Worm (Caenorhabditis elegans) whole organism, young adult: Measurements from ENCODE around the gene srbc-62.
"Not testable (repeated sequence)": the region's sequence is repeated elsewhere in the genome, so short reads cannot be mapped to it uniquely, and the experiment has no call there.

Experiments used
- B0261.1 ChIP-seq: sonication (generic microtip); optimal IDR thresholded peaks from 2 replicates; lab custom pipeline; 2016; ENCODE audit warnings: mild to moderate bottlenecking, missing genetic modification characterization, moderate library complexity, missing compliant biosample characterization
- F37B4.10 ChIP-seq: fragments of 200-800 bp; sonication (Bioruptor generic); IDR thresholded peaks from 2 replicates; pipeline ENCODE4 v1.3.6; 2022; ENCODE audit warnings: missing genetic modification characterization, missing compliant biosample characterization
- F57C9.4 ChIP-seq: sonication (generic microtip); optimal IDR thresholded peaks from 2 replicates; lab custom pipeline; 2017; ENCODE audit warnings: mild to moderate bottlenecking, missing genetic modification characterization, missing compliant biosample characterization
- K11D2.4 ChIP-seq: fragments of 200-800 bp; sonication (Bioruptor generic); IDR thresholded peaks from 2 replicates; pipeline ENCODE4 v1.3.6; 2022; ENCODE audit warnings: missing genetic modification reagents, missing genetic modification characterization, missing compliant biosample characterization
- T26A5.8 ChIP-seq: sonication (generic microtip); optimal IDR thresholded peaks from 2 replicates; lab custom pipeline; 2016; ENCODE audit warnings: missing genetic modification characterization, missing compliant biosample characterization
- Y67H2A.10 ChIP-seq: fragments of 200-800 bp; sonication (Bioruptor generic); conservative IDR thresholded peaks from 2 replicates; pipeline ENCODE4 v1.3.6; 2022; ENCODE audit warnings: missing genetic modification reagents, missing genetic modification characterization, missing compliant biosample characterization
- ZK185.1 ChIP-seq: sonication (generic microtip); optimal IDR thresholded peaks from 2 replicates; lab custom pipeline; 2016; ENCODE audit warnings: mild to moderate bottlenecking, missing genetic modification characterization, missing compliant biosample characterization; ENCODE audit not compliant: poor library complexity, severe bottlenecking
- akir-1 ChIP-seq: fragments of 200-800 bp; sonication (Bioruptor generic); optimal IDR thresholded peaks from 2 replicates; lab custom pipeline; 2018; ENCODE audit warnings: mild to moderate bottlenecking, missing genetic modification characterization, moderate library complexity, missing compliant biosample characterization
- aptf-3 ChIP-seq: fragments of 200-800 bp; sonication (Bioruptor generic); IDR thresholded peaks from 2 replicates; pipeline ENCODE4 v1.3.6; 2022; ENCODE audit warnings: missing genetic modification characterization, missing compliant biosample characterization
- attf-5 ChIP-seq: fragments of 200-800 bp; sonication (Bioruptor generic); optimal IDR thresholded peaks from 2 replicates; lab custom pipeline; 2018; ENCODE audit warnings: mild to moderate bottlenecking, missing genetic modification characterization, missing compliant biosample characterization
- attf-6 ChIP-seq: fragments of 200-800 bp; sonication (Bioruptor generic); IDR thresholded peaks from 2 replicates; pipeline ENCODE4 v1.3.6; 2022; ENCODE audit warnings: missing genetic modification reagents, missing genetic modification characterization, missing compliant biosample characterization
- die-1 ChIP-seq: sonication (generic microtip); optimal IDR thresholded peaks from 2 replicates; lab custom pipeline; 2016; ENCODE audit warnings: missing genotype, mild to moderate bottlenecking, missing genetic modification characterization, missing compliant biosample characterization
- dox-1 ChIP-seq: fragments of 200-800 bp; sonication (Bioruptor generic); IDR thresholded peaks from 2 replicates; pipeline ENCODE4 v1.3.6; 2022; ENCODE audit warnings: missing genetic modification reagents, missing genetic modification characterization, missing compliant biosample characterization
- dpff-1 ChIP-seq: sonication (generic microtip); optimal IDR thresholded peaks from 2 replicates; lab custom pipeline; 2017; ENCODE audit warnings: mild to moderate bottlenecking, missing genetic modification characterization, missing compliant biosample characterization
- dpl-1 ChIP-seq: fragments of 150-350 bp; optimal IDR thresholded peaks from 2 replicates; lab custom pipeline; 2014; ENCODE audit warnings: missing biosample characterization, missing genetic modification reagents, missing genetic modification characterization
- efl-1 ChIP-seq: fragments of 150-350 bp; optimal IDR thresholded peaks from 2 replicates; lab custom pipeline; 2014; ENCODE audit warnings: missing biosample characterization, missing genetic modification reagents, missing genetic modification characterization
- egl-44 ChIP-seq: fragments of 200-800 bp; sonication (Bioruptor generic); IDR thresholded peaks from 2 replicates; pipeline ENCODE4 v1.3.6; 2022; ENCODE audit warnings: missing genetic modification reagents, missing genetic modification characterization, missing compliant biosample characterization
- egrh-3 ChIP-seq: fragments of 200-800 bp; sonication (Bioruptor generic); IDR thresholded peaks from 2 replicates; pipeline ENCODE4 v1.3.6; 2022; ENCODE audit warnings: missing genetic modification reagents, missing genetic modification characterization, missing compliant biosample characterization
- ekl-4 ChIP-seq: fragments of 200-800 bp; sonication (Bioruptor generic); IDR thresholded peaks from 2 replicates; pipeline ENCODE4 v1.3.6; 2022; ENCODE audit warnings: missing genetic modification reagents, missing genetic modification characterization, missing compliant biosample characterization
- him-1 ChIP-seq: sonication (generic microtip); optimal IDR thresholded peaks from 2 replicates; lab custom pipeline; 2016; ENCODE audit warnings: missing genotype, missing genetic modification reagents, missing genetic modification characterization, missing compliant biosample characterization
- hlh-26 ChIP-seq: fragments of 200-800 bp; sonication (Bioruptor generic); conservative IDR thresholded peaks from 2 replicates; pipeline ENCODE4 v1.3.6; 2022; ENCODE audit warnings: missing genetic modification reagents, missing genetic modification characterization, missing compliant biosample characterization
- hmg-1.2 ChIP-seq: fragments of 200-800 bp; sonication (Bioruptor generic); IDR thresholded peaks from 2 replicates; pipeline ENCODE4 v1.3.6; 2022; ENCODE audit warnings: missing genetic modification reagents, missing genetic modification characterization, missing compliant biosample characterization
- lag-1 ChIP-seq: fragments of 200-800 bp; sonication (Bioruptor generic); IDR thresholded peaks from 2 replicates; pipeline ENCODE4 v1.3.6; 2022; ENCODE audit warnings: missing genetic modification reagents, missing genetic modification characterization, missing compliant biosample characterization
- lin-26 ChIP-seq: fragments of 200-800 bp; sonication (Bioruptor generic); IDR thresholded peaks from 2 replicates; pipeline ENCODE4 v1.3.6; 2022; ENCODE audit warnings: missing genetic modification reagents, missing genetic modification characterization, missing compliant biosample characterization
- lin-35 ChIP-seq, 3 experiments: fragments of 150-350 bp in 2 of 3; sonication (generic microtip) in 1 of 3; optimal IDR thresholded peaks; 2 replicates each; lab custom pipeline; 2014 to 2018; ENCODE audit warnings: missing biosample characterization in 3 of 3, missing genetic modification characterization in 3 of 3, missing genetic modification reagents in 3 of 3
- lin-40 ChIP-seq: sonication (generic microtip); optimal IDR thresholded peaks from 2 replicates; lab custom pipeline; 2016; ENCODE audit warnings: missing genetic modification characterization, mild to moderate bottlenecking, missing compliant biosample characterization, missing genotype, missing genetic modification reagents
- madf-8 ChIP-seq: fragments of 200-800 bp; sonication (Bioruptor generic); conservative IDR thresholded peaks from 2 replicates; pipeline ENCODE4 v1.3.6; 2022; ENCODE audit warnings: missing genetic modification reagents, missing genetic modification characterization, missing compliant biosample characterization
- rec-8 ChIP-seq, 2 experiments: sonication (generic microtip); optimal IDR thresholded peaks; 2 replicates each; lab custom pipeline; 2016; ENCODE audit warnings: mild to moderate bottlenecking in 2 of 2, missing genetic modification characterization in 2 of 2, missing genetic modification reagents in 2 of 2, missing genotype in 2 of 2, missing biosample characterization in 1 of 2, missing compliant biosample characterization in 1 of 2, moderate library complexity in 1 of 2
- repo-1 ChIP-seq: sonication (generic microtip); optimal IDR thresholded peaks from 2 replicates; lab custom pipeline; 2017; ENCODE audit warnings: mild to moderate bottlenecking, missing genetic modification characterization, missing compliant biosample characterization
- snpc-1.3 ChIP-seq: sonication (generic microtip); optimal IDR thresholded peaks from 2 replicates; lab custom pipeline; 2017; ENCODE audit warnings: missing genetic modification characterization, mild to moderate bottlenecking, missing compliant biosample characterization, antibody characterized with exemption, moderate library complexity, missing genotype, missing genetic modification reagents; ENCODE audit not compliant: insufficient read depth
- snpc-4 ChIP-seq, 5 experiments: fragments of 150-350 bp in 1 of 5; sonication (generic microtip) in 4 of 5; optimal IDR thresholded peaks; 2 replicates each; lab custom pipeline; 2014 to 2018; ENCODE audit warnings: missing genetic modification characterization in 5 of 5, missing biosample characterization in 3 of 5, antibody characterized with exemption in 2 of 5, mild to moderate bottlenecking in 2 of 5, missing compliant biosample characterization in 2 of 5, missing genotype in 2 of 5, moderate library complexity in 2 of 5, missing genetic modification reagents in 1 of 5
- tlf-1 ChIP-seq: fragments of 200-800 bp; sonication (Bioruptor generic); optimal IDR thresholded peaks from 2 replicates; lab custom pipeline; 2018; ENCODE audit warnings: mild to moderate bottlenecking, missing genetic modification characterization, missing compliant biosample characterization
- zfh-2 ChIP-seq: fragments of 200-800 bp; sonication (Bioruptor generic); conservative IDR thresholded peaks from 2 replicates; pipeline ENCODE4 v1.3.6; 2022; ENCODE audit warnings: missing genetic modification reagents, missing genetic modification characterization, missing compliant biosample characterization
- ztf-18 ChIP-seq: sonication (generic microtip); optimal IDR thresholded peaks from 2 replicates; lab custom pipeline; 2016; ENCODE audit warnings: missing genotype, mild to moderate bottlenecking, missing genetic modification characterization, missing compliant biosample characterization
- ztf-22 ChIP-seq: fragments of 200-800 bp; sonication (Bioruptor generic); optimal IDR thresholded peaks from 2 replicates; lab custom pipeline; 2018; ENCODE audit warnings: mild to moderate bottlenecking, missing genetic modification characterization, moderate library complexity, missing compliant biosample characterization

srbc-62 gene

ce11 chrV:17251364-17251961 is 33.7 kb downstream of the srbc-62 start, which contains the start of gene Y61B8A.6:
TSS of gene Y61B8A.6 (plus strand) at chrV:17251911.
- no peak for TF ChIP-seq aptf-3 (GFP tag; lab: Robert Waterston, UW)
- TF ChIP-seq hlh-26 (GFP tag; lab: Robert Waterston, UW), result no peak
- no peak for TF ChIP-seq lin-26 (GFP tag; lab: Robert Waterston, UW)
- TF ChIP-seq ZK185.1 (tag; lab: Kevin White, UChicago), result no peak
- TF ChIP-seq attf-5, result no peak
- TF ChIP-seq ztf-22 (GFP tag; lab: Kevin White, UChicago), result no peak
- TF ChIP-seq hmg-1.2, result peak; percentile 23; the same call in 1 of the 2 replicates
- TF ChIP-seq tlf-1 (GFP tag; lab: Kevin White, UChicago), result no peak
- TF ChIP-seq snpc-4 (GFP tag; optimal IDR thresholded peaks at IDR 0.05; lab: Kevin White, UChicago), result no peak
- TF ChIP-seq snpc-4 (tag; optimal IDR thresholded peaks at IDR 0.05; lab: Kevin White, UChicago), result peak in 1 of 4 experiments; percentile 62
- no peak for TF ChIP-seq F57C9.4
- no peak for TF ChIP-seq dox-1 (GFP tag; lab: Robert Waterston, UW)
- TF ChIP-seq egrh-3, result peak; percentile 45; the same call in 1 of the 2 replicates
- TF ChIP-seq rec-8 (tag; optimal IDR thresholded peaks at IDR 0.05; lab: Kevin White, UChicago), result no peak
- TF ChIP-seq ztf-18 (tag; lab: Kevin White, UChicago), result no peak
- TF ChIP-seq madf-8, result no peak
- TF ChIP-seq K11D2.4 (GFP tag; lab: Robert Waterston, UW), result no peak
- TF ChIP-seq attf-6, result no peak
- no peak for TF ChIP-seq lin-40 (tag; lab: Kevin White, UChicago)
- no peak for TF ChIP-seq lag-1 (GFP tag; lab: Robert Waterston, UW)
- no peak for TF ChIP-seq Y67H2A.10 (GFP tag; lab: Robert Waterston, UW)
- no peak for TF ChIP-seq F37B4.10 (GFP tag; lab: Robert Waterston, UW)
- TF ChIP-seq akir-1 (GFP tag; lab: Kevin White, UChicago), result no peak
- TF ChIP-seq efl-1 (GFP tag; lab: Kevin White, UChicago), result no peak
- TF ChIP-seq T26A5.8 (tag; lab: Kevin White, UChicago), result no peak
- no peak for TF ChIP-seq dpl-1
- TF ChIP-seq B0261.1, result no peak
- TF ChIP-seq zfh-2, result peak; percentile 63
- TF ChIP-seq snpc-1.3 (tag; lab: Kevin White, UChicago), result no peak
- TF ChIP-seq, all 124 proteins: peak for 4

ce11 chrV:17255028-17255427 is 37.2 kb downstream of the srbc-62 start, which contains the start of gene srh-116:
TSS of gene srh-116 (minus strand) at chrV:17255128.
- not testable (repeated sequence) for TF ChIP-seq dpff-1; lin-35 (GFP tag; optimal IDR thresholded peaks at IDR 0.05; lab: Kevin White, UChicago); ekl-4 (GFP tag; lab: Robert Waterston, UW)

ce11 chrV:17255454-17255853 is 37.7 kb downstream of the srbc-62 start, which contains the start of gene srh-115:
TSS of gene srh-115 (plus strand) at chrV:17255754.
- TF ChIP-seq die-1 (tag; lab: Kevin White, UChicago), result no peak

- TF ChIP-seq repo-1 (tag; lab: Kevin White, UChicago) (no peak), snpc-4 (GFP tag; optimal IDR thresholded peaks at IDR 0.05; lab: Kevin White, UChicago) (no peak), snpc-4 (tag; optimal IDR thresholded peaks at IDR 0.05; lab: Kevin White, UChicago) (peak in 2 of 4 experiments; percentile 63 to 66), him-1 (tag; lab: Kevin White, UChicago) (no peak), F57C9.4 (no peak), zfh-2 (peak; percentile 72), egl-44 (GFP tag; lab: Robert Waterston, UW) (no peak)
Measured at ce11 chrV:17257637-17258036, 39.8 kb downstream of the srbc-62 start.
